Fruit fly (Drosophila melanogaster): ENCODE data around the gene Elp1.

Gene Elp1

dm6 chr3R:11628416-11629041, 22.2 kb upstream of the Elp1 start, which contains the start of gene CG14712 (continued):
- TF ChIP-seq chinmo (GFP tag; IDR thresholded peaks at IDR 0.05; ENCODE audit: partially characterized antibody) = 0 out of 4 replicates have a peak, but pooled peaks have one; percentile 66
- no peak for TF ChIP-seq CG33557 (GFP tag; optimal IDR thresholded peaks at IDR 0.05)
- no peak for TF ChIP-seq kah (GFP tag; optimal IDR thresholded peaks at IDR 0.05)
- peak; percentile 33 for TF ChIP-seq CG10147 (GFP tag; optimal IDR thresholded peaks at IDR 0.05)
- no peak for TF ChIP-seq CG7786 (GFP tag; optimal IDR thresholded peaks at IDR 0.05)
- no peak for TF ChIP-seq corto (GFP tag; optimal IDR thresholded peaks at IDR 0.05)
- no peak for TF ChIP-seq odd (GFP tag; optimal IDR thresholded peaks at IDR 0.05)
- TF ChIP-seq Ravus (GFP tag; IDR thresholded peaks at IDR 0.05) = no peak
- TF ChIP-seq pnt (GFP tag; optimal IDR thresholded peaks at IDR 0.05) = no peak
- TF ChIP-seq Awh (GFP tag; IDR thresholded peaks at IDR 0.05) = no peak
- TF ChIP-seq ap (GFP tag; IDR thresholded peaks at IDR 0.05) = no peak
- no peak for TF ChIP-seq dmrt99B (tag; optimal IDR thresholded peaks at IDR 0.05)
- no peak for TF ChIP-seq CG31441 (GFP tag; IDR thresholded peaks at IDR 0.05)
- TF ChIP-seq CG3726 (GFP tag; IDR thresholded peaks at IDR 0.05) = no peak
- peak; percentile 68 for TF ChIP-seq Sry-δ (GFP tag; optimal IDR thresholded peaks at IDR 0.05)
- no peak for TF ChIP-seq scrt (GFP tag; optimal IDR thresholded peaks at IDR 0.05)
- no peak for TF ChIP-seq jing (GFP tag; optimal IDR thresholded peaks at IDR 0.05)
- no peak for TF ChIP-seq CG13424 (tag; optimal IDR thresholded peaks at IDR 0.05)
- TF ChIP-seq sna (GFP tag; IDR thresholded peaks at IDR 0.05; ENCODE audit: partially characterized antibody) = peak; percentile 67
- TF ChIP-seq CG8359 (GFP tag; optimal IDR thresholded peaks at IDR 0.05; ENCODE audit: borderline replicate concordance) = no peak
- no peak for TF ChIP-seq Poxn (GFP tag; IDR thresholded peaks at IDR 0.05)
- TF ChIP-seq gsb (GFP tag; IDR thresholded peaks at IDR 0.05) = no peak
- TF ChIP-seq fd96Cb (tag; optimal IDR thresholded peaks at IDR 0.05) = no peak
- TF ChIP-seq Lpt (GFP tag; optimal IDR thresholded peaks at IDR 0.05) = no peak
- TF ChIP-seq grau (tag; optimal IDR thresholded peaks at IDR 0.05) = no peak
- TF ChIP-seq onecut (GFP tag; IDR thresholded peaks at IDR 0.05) = no peak
- no peak for TF ChIP-seq Dip3 (GFP tag; optimal IDR thresholded peaks at IDR 0.05)
- TF ChIP-seq Hmx (GFP tag; optimal IDR thresholded peaks at IDR 0.05) = no peak
- TF ChIP-seq CG1529 (GFP tag; optimal IDR thresholded peaks at IDR 0.05) = no peak
- no peak for TF ChIP-seq esg (GFP tag; conservative IDR thresholded peaks at IDR 0.05)
- peak; percentile 36 for TF ChIP-seq CG18764 (GFP tag; optimal IDR thresholded peaks at IDR 0.05)
- no peak for TF ChIP-seq Dbx (GFP tag; IDR thresholded peaks at IDR 0.05)
- TF ChIP-seq CG10543 (GFP tag; optimal IDR thresholded peaks at IDR 0.05) = peak; percentile 10
- no peak for TF ChIP-seq aop (GFP tag; IDR thresholded peaks at IDR 0.05)
- TF ChIP-seq slou (GFP tag; optimal IDR thresholded peaks at IDR 0.05) = no peak
- TF ChIP-seq trem (tag; optimal IDR thresholded peaks at IDR 0.05) = peak; percentile 89
- no peak for TF ChIP-seq GATAe (GFP tag; conservative IDR thresholded peaks at IDR 0.05)
- no peak for TF ChIP-seq Abd-B (GFP tag; optimal IDR thresholded peaks at IDR 0.05)
- TF ChIP-seq CG10654 (GFP tag; optimal IDR thresholded peaks at IDR 0.05) = no peak
- TF ChIP-seq CG12299 (tag; optimal IDR thresholded peaks at IDR 0.05) = peak; percentile 35
- TF ChIP-seq CG2129 (GFP tag; IDR thresholded peaks at IDR 0.05; ENCODE audit: partially characterized antibody) = no peak
- no peak for TF ChIP-seq CG18262 (tag; optimal IDR thresholded peaks at IDR 0.05)
- TF ChIP-seq da (GFP tag; optimal IDR thresholded peaks at IDR 0.05) = no peak
- no peak for TF ChIP-seq gcm2 (GFP tag; optimal IDR thresholded peaks at IDR 0.05)
- TF ChIP-seq CG31388 (GFP tag; optimal IDR thresholded peaks at IDR 0.05) = no peak
- TF ChIP-seq CG42726 (GFP tag; IDR thresholded peaks at IDR 0.05; ENCODE audit: partially characterized antibody) = no peak
- no peak for TF ChIP-seq CG14965 (GFP tag; optimal IDR thresholded peaks at IDR 0.05; ENCODE audit: borderline replicate concordance)
- no peak for TF ChIP-seq CTCF (GFP tag; optimal IDR thresholded peaks at IDR 0.05)
- TF ChIP-seq psq (GFP tag; optimal IDR thresholded peaks at IDR 0.05) = no peak
- TF ChIP-seq CG11696 (GFP tag; IDR thresholded peaks at IDR 0.05) = no peak
- TF ChIP-seq BEAF-32 (GFP tag; optimal IDR thresholded peaks at IDR 0.05) = peak; percentile 66
